Worm (Caenorhabditis elegans) whole organism, mixed stage, embryonic: ENCODE data around the gene C33A12.4.

Source experiments
- nhr-12 ChIP-seq: fragments of 150-350 bp; optimal IDR thresholded peaks from 2 replicates; lab custom pipeline; 2014; ENCODE audit warnings: missing biosample characterization, missing genetic modification characterization
- nhr-2 ChIP-seq: fragments of 150-350 bp; optimal IDR thresholded peaks from 2 replicates; lab custom pipeline; 2014; ENCODE audit warnings: missing biosample characterization, missing genetic modification characterization
- nhr-76 ChIP-seq: sonication (generic microtip); optimal IDR thresholded peaks from 2 replicates; lab custom pipeline; 2017; ENCODE audit warnings: missing biosample characterization, missing genetic modification characterization
- pha-4 ChIP-seq: fragments of 150-350 bp; optimal IDR thresholded peaks from 2 replicates; lab custom pipeline; 2018; ENCODE audit warnings: missing biosample characterization, missing genetic modification reagents, missing genetic modification characterization
- unc-62 ChIP-seq: fragments of 150-350 bp; optimal IDR thresholded peaks from 2 replicates; lab custom pipeline; 2014; ENCODE audit warnings: missing biosample characterization, missing genetic modification reagents, missing genetic modification characterization
- ztf-11 ChIP-seq: fragments of 150-350 bp; optimal IDR thresholded peaks from 2 replicates; lab custom pipeline; 2014; ENCODE audit warnings: missing biosample characterization, missing genetic modification characterization

ce11 chrIV:9506251-9506650 is 4.1 kb downstream of the C33A12.4 start, which contains the start of gene ttr-9:
- TF ChIP-seq nhr-12: no peak
- TF ChIP-seq pha-4 (tag; lab: Kevin White, UChicago): no peak
- TF ChIP-seq nhr-2: no peak
- no peak for TF ChIP-seq nhr-76
- no peak for TF ChIP-seq ztf-11 (tag; lab: Kevin White, UChicago)
- no peak for TF ChIP-seq unc-62 (GFP tag; lab: Kevin White, UChicago)
